Fruit fly (Drosophila melanogaster) whole organism, embryonic: Measurements from ENCODE around the gene PIG-C.
A peak's percentile ranks its signal among the peaks of the same experiment; 100 is the strongest.

ENCODE experiments used
- Aef1 ChIP-seq: fragments of 200-800 bp; sonication (Bioruptor generic); IDR thresholded peaks from 3 replicates; pipeline ENCODE4 v1.3.6; 2022; ENCODE audit warnings: missing biosample characterization, missing genetic modification characterization
- B-H2 ChIP-seq: fragments of 200-800 bp; sonication (Bioruptor generic); optimal IDR thresholded peaks from 2 replicates; lab custom pipeline; 2018; ENCODE audit warnings: missing biosample characterization, mild to moderate bottlenecking, missing genetic modification characterization
- C15 ChIP-seq: fragments of 200-800 bp; sonication (Bioruptor generic); IDR thresholded peaks from 3 replicates; pipeline ENCODE4 v1.3.6; 2022; ENCODE audit warnings: missing biosample characterization, missing genetic modification characterization
- CG10209 ChIP-seq: fragments of 200-800 bp; sonication (Bioruptor generic); optimal IDR thresholded peaks from 3 replicates; lab custom pipeline; 2017; ENCODE audit warnings: missing biosample characterization, mild to moderate bottlenecking, missing genetic modification characterization, missing genetic modification reagents
- CG10654 ChIP-seq: fragments of 200-800 bp; sonication (Bioruptor generic); optimal IDR thresholded peaks from 2 replicates; lab custom pipeline; 2016; ENCODE audit warnings: missing biosample characterization, missing genetic modification characterization
- CG12236 ChIP-seq: fragments of 200-800 bp; sonication (Bioruptor generic); optimal IDR thresholded peaks from 2 replicates; lab custom pipeline; 2016; ENCODE audit warnings: missing biosample characterization, missing genetic modification characterization
- CG13287 ChIP-seq: fragments of 200-800 bp; sonication (Bioruptor generic); IDR thresholded peaks from 2 replicates; pipeline ENCODE4 v1.3.6; 2022; ENCODE audit warnings: missing biosample characterization, missing genetic modification characterization; ENCODE audit not compliant: partially characterized antibody
- CG14014 ChIP-seq: fragments of 200-800 bp; sonication (Bioruptor generic); IDR thresholded peaks from 2 replicates; pipeline ENCODE4 v1.3.6; 2022; ENCODE audit warnings: missing biosample characterization, missing genetic modification characterization
- CG14441 ChIP-seq: fragments of 200-800 bp; sonication (Bioruptor generic); IDR thresholded peaks from 2 replicates; pipeline ENCODE4 v1.3.6; 2022; ENCODE audit warnings: missing biosample characterization, missing genetic modification characterization
- CG17186 ChIP-seq: fragments of 200-800 bp; sonication (Bioruptor generic); optimal IDR thresholded peaks from 3 replicates; lab custom pipeline; 2017; ENCODE audit warnings: missing biosample characterization, missing genetic modification reagents, missing genetic modification characterization
- CG17361 ChIP-seq: fragments of 200-800 bp; sonication (Bioruptor generic); IDR thresholded peaks from 3 replicates; pipeline ENCODE4 v1.3.6; 2022; ENCODE audit warnings: missing biosample characterization, missing genetic modification characterization
- CG17612 ChIP-seq: fragments of 200-800 bp; sonication (Bioruptor generic); IDR thresholded peaks from 2 replicates; pipeline ENCODE4 v1.3.6; 2022; ENCODE audit warnings: missing biosample characterization, missing genetic modification characterization
- CG18619 ChIP-seq: fragments of 200-800 bp; sonication (Bioruptor generic); optimal IDR thresholded peaks from 3 replicates; lab custom pipeline; 2017; ENCODE audit warnings: missing biosample characterization, mild to moderate bottlenecking, missing genetic modification characterization
- CG2202 ChIP-seq: fragments of 200-800 bp; sonication (Bioruptor generic); optimal IDR thresholded peaks from 2 replicates; lab custom pipeline; 2018; ENCODE audit warnings: missing biosample characterization, mild to moderate bottlenecking, missing genetic modification characterization
- CG3065 ChIP-seq: fragments of 200-800 bp; sonication (Bioruptor generic); optimal IDR thresholded peaks from 2 replicates; lab custom pipeline; 2016; ENCODE audit warnings: missing biosample characterization, missing genetic modification characterization
- CG31365 ChIP-seq: fragments of 200-800 bp; sonication (Bioruptor generic); optimal IDR thresholded peaks from 2 replicates; lab custom pipeline; 2018; ENCODE audit warnings: missing biosample characterization, mild to moderate bottlenecking, missing genetic modification characterization
- CG34422 ChIP-seq: fragments of 200-800 bp; sonication (Bioruptor generic); IDR thresholded peaks from 3 replicates; pipeline ENCODE4 v1.3.6; 2022; ENCODE audit warnings: missing biosample characterization, missing genetic modification characterization
- CG6854 ChIP-seq: fragments of 200-800 bp; sonication (Bioruptor generic); optimal IDR thresholded peaks from 3 replicates; lab custom pipeline; 2017; ENCODE audit warnings: missing biosample characterization, mild to moderate bottlenecking, missing genetic modification characterization
- CG7745 ChIP-seq: fragments of 200-800 bp; sonication (Bioruptor generic); optimal IDR thresholded peaks from 2 replicates; lab custom pipeline; 2018; ENCODE audit warnings: missing biosample characterization, mild to moderate bottlenecking, missing genetic modification characterization, moderate library complexity
- CG7928 ChIP-seq: fragments of 200-800 bp; sonication (Bioruptor generic); optimal IDR thresholded peaks from 2 replicates; lab custom pipeline; 2017; ENCODE audit warnings: missing biosample characterization, mild to moderate bottlenecking, missing genetic modification characterization
- CG8089 ChIP-seq: fragments of 200-800 bp; sonication (Bioruptor generic); optimal IDR thresholded peaks from 3 replicates; lab custom pipeline; 2016; ENCODE audit warnings: missing biosample characterization, missing genetic modification characterization
- CG8765 ChIP-seq: fragments of 200-800 bp; sonication (Bioruptor generic); IDR thresholded peaks from 2 replicates; pipeline ENCODE4 v1.3.6; 2022; ENCODE audit warnings: missing biosample characterization, missing genetic modification characterization
- CG8944 ChIP-seq: fragments of 200-800 bp; sonication (Bioruptor generic); optimal IDR thresholded peaks from 3 replicates; lab custom pipeline; 2016; ENCODE audit warnings: missing biosample characterization, missing genetic modification characterization
- CkIIα-i1 ChIP-seq: fragments of 200-800 bp; sonication (Bioruptor generic); IDR thresholded peaks from 2 replicates; pipeline ENCODE4 v1.3.6; 2022; ENCODE audit warnings: missing biosample characterization, missing genetic modification characterization
- Dip2 ChIP-seq: fragments of 200-800 bp; sonication (Bioruptor generic); IDR thresholded peaks from 2 replicates; pipeline ENCODE4 v1.3.6; 2022; ENCODE audit warnings: missing biosample characterization, missing genetic modification characterization
- Doc2 ChIP-seq: fragments of 200-800 bp; sonication (Bioruptor generic); IDR thresholded peaks from 2 replicates; pipeline ENCODE4 v1.3.6; 2022; ENCODE audit warnings: missing biosample characterization, missing genetic modification characterization
- E2f2 ChIP-seq: fragments of 200-800 bp; sonication (Bioruptor generic); IDR thresholded peaks from 2 replicates; pipeline ENCODE4 v1.3.6; 2022; ENCODE audit warnings: missing biosample characterization, missing genetic modification characterization
- Six4 ChIP-seq: fragments of 200-800 bp; sonication (Bioruptor generic); optimal IDR thresholded peaks from 2 replicates; lab custom pipeline; 2016; ENCODE audit warnings: missing biosample characterization, missing genetic modification characterization
- Sry-β ChIP-seq: fragments of 200-800 bp; sonication (Bioruptor generic); optimal IDR thresholded peaks from 2 replicates; lab custom pipeline; 2018; ENCODE audit warnings: missing biosample characterization, mild to moderate bottlenecking, missing genetic modification characterization, moderate library complexity
- Ssrp ChIP-seq: fragments of 200-800 bp; sonication (Bioruptor generic); optimal IDR thresholded peaks from 2 replicates; lab custom pipeline; 2018; ENCODE audit warnings: missing biosample characterization, mild to moderate bottlenecking, missing genetic modification characterization, moderate library complexity
- Trl ChIP-seq, 3 experiments: fragments of >200 bp in 2 of 3; fragments of 200-800 bp in 1 of 3; sonication (Bioruptor generic) in 1 of 3; optimal IDR thresholded peaks; 2 replicates in 1 of 3; 3 replicates in 2 of 3; lab custom pipeline; 2016 to 2017; ENCODE audit warnings: missing biosample characterization in 1 of 3, missing genetic modification characterization in 1 of 3
- ac ChIP-seq: fragments of 200-800 bp; sonication (Bioruptor generic); optimal IDR thresholded peaks from 3 replicates; lab custom pipeline; 2017; ENCODE audit warnings: missing biosample characterization, mild to moderate bottlenecking, missing genetic modification characterization
- crol ChIP-seq: fragments of 200-800 bp; sonication (Bioruptor generic); IDR thresholded peaks from 2 replicates; pipeline ENCODE4 v1.3.6; 2022; ENCODE audit warnings: missing biosample characterization, missing genetic modification characterization
- gce ChIP-seq: fragments of 200-800 bp; sonication (Bioruptor generic); IDR thresholded peaks from 3 replicates; pipeline ENCODE4 v1.3.6; 2022; ENCODE audit warnings: missing biosample characterization, missing genetic modification characterization
- gfzf ChIP-seq: fragments of 200-800 bp; sonication (Bioruptor generic); optimal IDR thresholded peaks from 2 replicates; lab custom pipeline; 2016; ENCODE audit warnings: missing biosample characterization, mild to moderate bottlenecking, missing genetic modification characterization, moderate library complexity
- grau ChIP-seq: fragments of 200-800 bp; optimal IDR thresholded peaks from 3 replicates; lab custom pipeline; 2019; ENCODE audit warnings: missing biosample characterization, mild to moderate bottlenecking, missing genetic modification characterization, moderate library complexity
- grn ChIP-seq: fragments of 200-800 bp; sonication (Bioruptor generic); optimal IDR thresholded peaks from 3 replicates; lab custom pipeline; 2017; ENCODE audit warnings: missing biosample characterization, missing genetic modification characterization
- hbn ChIP-seq: fragments of 200-800 bp; sonication (Bioruptor generic); IDR thresholded peaks from 2 replicates; pipeline ENCODE4 v1.3.6; 2022; ENCODE audit warnings: missing biosample characterization, missing genetic modification characterization; ENCODE audit not compliant: partially characterized antibody
- hkb ChIP-seq, 2 experiments: fragments of 200-800 bp in 1 of 2; fragments of >200 bp in 1 of 2; sonication (Bioruptor generic) in 1 of 2; IDR thresholded peaks in 1 of 2; optimal IDR thresholded peaks in 1 of 2; 2 replicates each; pipeline versions ENCODE4 v1.3.6 to Lab custom; 2017 to 2022; ENCODE audit warnings: missing biosample characterization in 1 of 2, missing genetic modification characterization in 1 of 2
- kah ChIP-seq: fragments of 200-800 bp; sonication (Bioruptor generic); optimal IDR thresholded peaks from 2 replicates; lab custom pipeline; 2018; ENCODE audit warnings: missing biosample characterization, mild to moderate bottlenecking, missing genetic modification characterization
- otp ChIP-seq: fragments of 200-800 bp; sonication (Bioruptor generic); IDR thresholded peaks from 3 replicates; pipeline ENCODE4, ENCODE4 v1.3.6; 2022; ENCODE audit warnings: missing biosample characterization, missing genetic modification characterization
- p53 ChIP-seq: fragments of 200-800 bp; sonication (Bioruptor generic); optimal IDR thresholded peaks from 2 replicates; lab custom pipeline; 2016; ENCODE audit warnings: missing biosample characterization, missing genetic modification characterization
- pan ChIP-seq, 4 experiments: fragments of >200 bp in 3 of 4; fragments of 200-800 bp in 1 of 4; sonication (Bioruptor generic) in 1 of 4; optimal IDR thresholded peaks in 3 of 4; IDR thresholded peaks in 1 of 4; 2 replicates each; pipeline versions ENCODE4 v1.3.6 to Lab custom; 2017 to 2022; ENCODE audit warnings: missing biosample characterization in 2 of 4, missing genetic modification characterization in 2 of 4, mixed read lengths in 1 of 4
- pros ChIP-seq: fragments of 200-800 bp; sonication (Bioruptor generic); optimal IDR thresholded peaks from 3 replicates; lab custom pipeline; 2019; ENCODE audit warnings: missing biosample characterization, mild to moderate bottlenecking, missing genetic modification characterization, moderate library complexity
- psq ChIP-seq: fragments of 200-800 bp; sonication (Bioruptor generic); optimal IDR thresholded peaks from 2 replicates; lab custom pipeline; 2017; ENCODE audit warnings: missing biosample characterization, missing genetic modification characterization
- repo ChIP-seq: fragments of 200-800 bp; sonication (Bioruptor generic); optimal IDR thresholded peaks from 2 replicates; lab custom pipeline; 2016; ENCODE audit warnings: missing biosample characterization, missing genetic modification characterization
- sug ChIP-seq: fragments of 200-800 bp; optimal IDR thresholded peaks from 2 replicates; lab custom pipeline; 2019; ENCODE audit warnings: missing biosample characterization, mild to moderate bottlenecking, missing genetic modification characterization, moderate library complexity
- vvl ChIP-seq: fragments of 200-800 bp; sonication (Bioruptor generic); IDR thresholded peaks from 2 replicates; pipeline ENCODE4 v1.3.6; 2022; ENCODE audit warnings: missing biosample characterization, missing genetic modification characterization
- yki ChIP-seq: fragments of >200 bp; optimal IDR thresholded peaks from 3 replicates; lab custom pipeline; 2018
- z ChIP-seq: fragments of 200-800 bp; sonication (Bioruptor generic); IDR thresholded peaks from 3 replicates; pipeline ENCODE4 v1.3.6; 2022; ENCODE audit warnings: missing biosample characterization, missing genetic modification characterization

Gene PIG-C

dm6 chr3L:3303087-3303526 is 15.9 kb downstream of the PIG-C start, which contains the start of gene CG14968 (continued):
- TF ChIP-seq repo (GFP tag; lab: Kevin White, UChicago) (peak; percentile 76), CG10209 (GFP tag; lab: Kevin White, UChicago) (peak; percentile 93), CG8944 (GFP tag; lab: Kevin White, UChicago) (peak; percentile 34), grau (peak; percentile 94), CG17612 (GFP tag; lab: Robert Waterston, UW) (peak; percentile 87), crol (GFP tag; lab: Robert Waterston, UW) (peak; percentile 70), Dip2 (no peak), otp (GFP tag; lab: Robert Waterston, UW) (peak; percentile 93), C15 (GFP tag; lab: Robert Waterston, UW) (peak; percentile 90), CG17186 (GFP tag; lab: Kevin White, UChicago) (no peak), sug (tag; lab: Kevin White, UChicago) (peak; percentile 88), p53 (GFP tag; lab: Kevin White, UChicago) (no peak), psq (GFP tag; lab: Kevin White, UChicago) (peak; percentile 76), Ssrp (tag; lab: Kevin White, UChicago) (peak; percentile 92), pros (GFP tag; lab: Kevin White, UChicago) (no peak), Six4 (GFP tag; lab: Kevin White, UChicago) (peak; percentile 89), kah (GFP tag; lab: Kevin White, UChicago) (peak; percentile 83), CG34422 (GFP tag; lab: Robert Waterston, UW) (peak; percentile 97), CG14441 (GFP tag; lab: Robert Waterston, UW) (peak; percentile 95), Sry-β (GFP tag; lab: Kevin White, UChicago) (peak; percentile 93), CG2202 (tag; lab: Kevin White, UChicago) (peak; percentile 73), CG18619 (GFP tag; lab: Kevin White, UChicago) (peak; percentile 91), CG6854 (GFP tag; lab: Kevin White, UChicago) (peak; percentile 86), grn (GFP tag; lab: Kevin White, UChicago) (peak; percentile 51), CG17361 (GFP tag; lab: Robert Waterston, UW) (peak; percentile 92), gce (GFP tag; lab: Robert Waterston, UW) (peak; percentile 92), hkb (optimal IDR thresholded peaks at IDR 0.05; lab: Kevin White, UChicago) (no peak), hkb (GFP tag; IDR thresholded peaks at IDR 0.05; lab: Robert Waterston, UW) (peak; percentile 97), Aef1 (GFP tag; lab: Robert Waterston, UW) (peak; percentile 95), CG12236 (peak; percentile 23), hbn (GFP tag; lab: Robert Waterston, UW) (no peak), CG3065 (peak; percentile 70), CG13287 (GFP tag; lab: Robert Waterston, UW) (no peak), CG8089 (GFP tag; lab: Kevin White, UChicago) (peak; percentile 65), CG14014 (GFP tag; lab: Robert Waterston, UW) (peak; percentile 97), CkIIα-i1 (GFP tag; lab: Robert Waterston, UW) (peak; percentile 77), vvl (GFP tag; lab: Robert Waterston, UW) (peak; percentile 99), ac (GFP tag; lab: Kevin White, UChicago) (peak; percentile 8), pan (optimal IDR thresholded peaks at IDR 0.05; lab: Kevin White, UChicago) (no peak), pan (GFP tag; optimal IDR thresholded peaks at IDR 0.05 in 1 of 2, IDR thresholded peaks at IDR 0.05 in 1 of 2) (peak in 1 of 2 experiments; percentile 98), CG7928 (peak; percentile 70), CG8765 (peak; percentile 88), Doc2 (GFP tag; lab: Robert Waterston, UW) (peak; percentile 74), CG10654 (peak; percentile 92), yki (lab: Kevin White, UChicago) (no peak), CG7745 (tag; lab: Kevin White, UChicago) (no peak), z (GFP tag; lab: Robert Waterston, UW) (peak; percentile 62; the same call in 1 of the 3 replicates), E2f2 (GFP tag; lab: Robert Waterston, UW) (peak; percentile 76), gfzf (GFP tag; lab: Kevin White, UChicago) (peak; percentile 33), Trl (optimal IDR thresholded peaks at IDR 0.05; lab: Kevin White, UChicago) (no peak), Trl (GFP tag; optimal IDR thresholded peaks at IDR 0.05; lab: Kevin White, UChicago) (peak; percentile 65), B-H2 (peak; percentile 87), CG31365 (peak; percentile 73)
